Worm (Caenorhabditis elegans) whole organism, L4 larva: ENCODE measurements around the gene srj-32.

ENCODE experiments used
- nhr-28 ChIP-seq: fragments of 150-350 bp; optimal IDR thresholded peaks from 2 replicates; lab custom pipeline; 2014; ENCODE audit warnings: missing biosample characterization, missing genetic modification characterization
- nhr-77 ChIP-seq: fragments of 150-350 bp; optimal IDR thresholded peaks from 2 replicates; lab custom pipeline; 2014; ENCODE audit warnings: missing biosample characterization, missing genetic modification characterization
- skn-1 ChIP-seq: fragments of 150-350 bp; optimal IDR thresholded peaks from 2 replicates; lab custom pipeline; 2014; ENCODE audit warnings: missing biosample characterization, missing genetic modification characterization
- ztf-11 ChIP-seq: fragments of 150-350 bp; optimal IDR thresholded peaks from 2 replicates; lab custom pipeline; 2014; ENCODE audit warnings: missing biosample characterization, missing genetic modification characterization

- no peak for TF ChIP-seq nhr-77 (tag; lab: Kevin White, UChicago)
- no peak for TF ChIP-seq ztf-11 (tag; lab: Kevin White, UChicago)
- TF ChIP-seq nhr-28 (tag; lab: Kevin White, UChicago): no peak
- TF ChIP-seq skn-1 (tag; lab: Kevin White, UChicago): no peak
Measured at ce11 chrV:7332253-7332652, 35.1 kb upstream of the srj-32 start, which contains the start of gene F10G2.1.
